Worm (Caenorhabditis elegans) whole organism, L1 larva: ENCODE measurements around the gene cah-5.

Experiments used
- mdl-1 ChIP-seq, 2 experiments: fragments of 150-350 bp; optimal IDR thresholded peaks; 2 replicates each; lab custom pipeline; 2014 to 2017; ENCODE audit warnings: missing biosample characterization in 2 of 2, missing genetic modification characterization in 2 of 2, inconsistent platforms in 1 of 2
- snpc-4 ChIP-seq: fragments of 150-350 bp; optimal IDR thresholded peaks from 2 replicates; lab custom pipeline; 2014; ENCODE audit warnings: missing biosample characterization, missing genetic modification characterization
- unc-62 ChIP-seq: fragments of 150-350 bp; optimal IDR thresholded peaks from 2 replicates; lab custom pipeline; 2014; ENCODE audit warnings: missing biosample characterization, missing genetic modification reagents, missing genetic modification characterization

DNA sequence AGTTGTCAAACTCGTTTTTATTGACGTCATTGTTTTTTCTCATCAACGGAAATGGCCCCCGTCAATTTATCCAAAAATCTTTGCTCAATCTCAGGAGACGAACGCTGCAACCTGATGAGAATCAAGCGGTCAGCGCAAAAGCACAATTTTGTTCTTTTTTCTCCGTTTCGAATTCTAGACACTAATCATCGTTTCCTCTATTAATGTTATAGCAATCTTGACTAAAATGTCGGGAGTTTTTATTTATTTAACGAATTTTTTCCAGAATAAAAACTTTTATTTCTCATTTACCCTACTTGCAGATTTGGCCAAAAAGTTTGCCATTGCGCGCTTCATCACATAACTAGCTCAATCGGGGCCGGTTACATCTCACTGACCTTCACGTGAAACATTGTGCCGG is 30.5 kb upstream of the cah-5 start, which contains the start of gene F01E11.18:
- TF ChIP-seq mdl-1 (tag; optimal IDR thresholded peaks at IDR 0.05; lab: Kevin White, UChicago) (no peak), unc-62 (GFP tag; lab: Kevin White, UChicago) (no peak), snpc-4 (tag; lab: Kevin White, UChicago) (no peak)
